Worm (Caenorhabditis elegans): Measurements from ENCODE around the gene spin-2.

DNA sequence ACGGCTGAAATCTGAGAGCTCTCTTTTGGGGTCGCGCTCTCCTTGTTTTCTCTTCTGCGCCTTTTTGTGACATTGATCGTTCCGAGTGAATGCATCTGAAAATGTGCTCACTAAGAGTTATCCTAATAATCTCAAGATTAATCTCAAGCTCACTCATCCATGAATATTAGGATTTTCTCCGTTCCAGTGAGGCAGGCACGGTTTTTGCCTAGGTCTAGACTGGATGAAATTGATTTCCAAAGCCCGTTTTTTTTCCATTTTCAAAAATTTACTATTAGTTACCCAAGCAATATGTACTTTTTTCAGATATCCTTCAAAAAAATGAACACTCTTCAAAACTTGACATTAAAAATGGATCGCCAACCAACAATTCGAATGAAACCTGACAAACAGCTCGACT is 44.7 kb upstream of the spin-2 start, which contains the start of gene amt-2:
- TF ChIP-seq tab-1 (GFP tag; IDR thresholded peaks at IDR 0.05) (no peak), med-1 (GFP tag; optimal IDR thresholded peaks at IDR 0.05; ENCODE audit: insufficient read depth) (no peak), ztf-23 (GFP tag; IDR thresholded peaks at IDR 0.05) (no peak), klf-2 (GFP tag; conservative IDR thresholded peaks at IDR 0.05) (no peak), cog-1 (tag; optimal IDR thresholded peaks at IDR 0.05) (no peak), flt-1 (GFP tag; IDR thresholded peaks at IDR 0.05) (no peak), ztf-29 (GFP tag; IDR thresholded peaks at IDR 0.05) (no peak), T22C8.4 (GFP tag; IDR thresholded peaks at IDR 0.05) (no peak)

Measured in whole organism, midembryonic.